Fruit fly (Drosophila melanogaster) whole organism, prepupa: ENCODE measurements around the gene Cdk8.

Source experiments
- Blimp-1 ChIP-seq: fragments of 200-800 bp; sonication (Bioruptor generic); optimal IDR thresholded peaks from 3 replicates; lab custom pipeline; 2017; ENCODE audit warnings: missing biosample characterization, missing genetic modification characterization, mild to moderate bottlenecking, moderate library complexity, missing genetic modification reagents
- CG10669 ChIP-seq: fragments of 200-800 bp; sonication (Bioruptor generic); optimal IDR thresholded peaks from 3 replicates; lab custom pipeline; 2018; ENCODE audit warnings: missing biosample characterization, mild to moderate bottlenecking, missing genetic modification characterization, moderate library complexity
- CG11902 ChIP-seq: fragments of 200-800 bp; sonication (Bioruptor generic); optimal IDR thresholded peaks from 3 replicates; lab custom pipeline; 2016; ENCODE audit warnings: missing biosample characterization, missing genetic modification characterization
- CG15336 ChIP-seq: fragments of 200-800 bp; sonication (Bioruptor generic); IDR thresholded peaks from 2 replicates; pipeline ENCODE4 v1.3.6; 2022; ENCODE audit warnings: missing biosample characterization, missing genetic modification characterization
- CG1621 ChIP-seq: fragments of 200-800 bp; sonication (Bioruptor generic); optimal IDR thresholded peaks from 3 replicates; lab custom pipeline; 2018; ENCODE audit warnings: missing biosample characterization, mild to moderate bottlenecking, missing genetic modification characterization
- CG16779 ChIP-seq: fragments of 200-800 bp; sonication (Bioruptor generic); optimal IDR thresholded peaks from 3 replicates; lab custom pipeline; 2017; ENCODE audit warnings: missing biosample characterization, mild to moderate bottlenecking, missing genetic modification characterization
- CG3032 ChIP-seq: fragments of 200-800 bp; optimal IDR thresholded peaks from 2 replicates; lab custom pipeline; 2019; ENCODE audit warnings: missing biosample characterization, mild to moderate bottlenecking, missing genetic modification characterization, moderate library complexity
- CG32006 ChIP-seq: fragments of 200-800 bp; sonication (Bioruptor generic); optimal IDR thresholded peaks from 3 replicates; lab custom pipeline; 2017; ENCODE audit warnings: missing biosample characterization, mild to moderate bottlenecking, missing genetic modification characterization
- CG34406 ChIP-seq: fragments of 200-800 bp; sonication (Bioruptor generic); optimal IDR thresholded peaks from 3 replicates; lab custom pipeline; 2016; ENCODE audit warnings: missing biosample characterization, missing genetic modification characterization
- CG6163 ChIP-seq: fragments of 200-800 bp; sonication (Bioruptor generic); IDR thresholded peaks from 3 replicates; pipeline ENCODE4 v1.3.6; 2022; ENCODE audit warnings: missing biosample characterization, missing genetic modification characterization
- CG6276 ChIP-seq: fragments of 200-800 bp; sonication (Bioruptor generic); optimal IDR thresholded peaks from 2 replicates; lab custom pipeline; 2017; ENCODE audit warnings: missing biosample characterization, mild to moderate bottlenecking, missing genetic modification characterization
- CG6792 ChIP-seq: fragments of 200-800 bp; sonication (Bioruptor generic); optimal IDR thresholded peaks from 3 replicates; lab custom pipeline; 2016; ENCODE audit warnings: missing biosample characterization, missing genetic modification characterization
- CG7368 ChIP-seq: fragments of 200-800 bp; sonication (Bioruptor generic); optimal IDR thresholded peaks from 3 replicates; lab custom pipeline; 2016; ENCODE audit warnings: missing biosample characterization, missing genetic modification characterization
- CG8119 ChIP-seq: fragments of 200-800 bp; sonication (Bioruptor generic); IDR thresholded peaks from 3 replicates; pipeline ENCODE4 v1.3.6; 2022; ENCODE audit warnings: missing biosample characterization, missing genetic modification characterization
- CG9139 ChIP-seq: fragments of 200-800 bp; sonication (Bioruptor generic); optimal IDR thresholded peaks from 3 replicates; lab custom pipeline; 2017; ENCODE audit warnings: missing biosample characterization, mild to moderate bottlenecking, missing genetic modification characterization
- Eip75B ChIP-seq: fragments of 200-800 bp; sonication (Bioruptor generic); optimal IDR thresholded peaks from 3 replicates; lab custom pipeline; 2016; ENCODE audit warnings: missing biosample characterization, missing genetic modification characterization
- Eip78C ChIP-seq: fragments of 200-800 bp; sonication (Bioruptor generic); peaks from one replicate; lab custom pipeline; 2016; ENCODE audit warnings: missing biosample characterization, missing genetic modification characterization
- Ets21C ChIP-seq: fragments of 200-800 bp; sonication (Bioruptor generic); optimal IDR thresholded peaks from 3 replicates; lab custom pipeline; 2016; ENCODE audit warnings: missing biosample characterization, missing genetic modification characterization
- Ets96B ChIP-seq: fragments of 200-800 bp; optimal IDR thresholded peaks from 2 replicates; lab custom pipeline; 2019; ENCODE audit warnings: missing biosample characterization, mild to moderate bottlenecking, missing genetic modification characterization, moderate library complexity
- Gug ChIP-seq: fragments of 200-800 bp; sonication (Bioruptor generic); IDR thresholded peaks from 2 replicates; pipeline ENCODE4 v1.3.6; 2022; ENCODE audit warnings: missing biosample characterization, missing genetic modification characterization
- Hr38 ChIP-seq: sonication (Bioruptor generic); optimal IDR thresholded peaks from 2 replicates; lab custom pipeline; 2016; ENCODE audit warnings: missing biosample characterization, missing genetic modification characterization
- Hr39 ChIP-seq: fragments of 200-800 bp; sonication (Bioruptor generic); optimal IDR thresholded peaks from 2 replicates; lab custom pipeline; 2016; ENCODE audit warnings: missing biosample characterization, missing genetic modification characterization
- Lpt ChIP-seq: fragments of 200-800 bp; sonication (Bioruptor generic); optimal IDR thresholded peaks from 3 replicates; lab custom pipeline; 2016; ENCODE audit warnings: missing biosample characterization, missing genetic modification characterization
- Met ChIP-seq: fragments of 200-800 bp; sonication (Bioruptor generic); optimal IDR thresholded peaks from 3 replicates; lab custom pipeline; 2016; ENCODE audit warnings: missing biosample characterization, missing genetic modification characterization
- OdsH ChIP-seq: fragments of 200-800 bp; sonication (Bioruptor generic); optimal IDR thresholded peaks from 3 replicates; lab custom pipeline; 2016; ENCODE audit warnings: missing biosample characterization, missing genetic modification characterization
- Smox ChIP-seq: fragments of 200-800 bp; sonication (Bioruptor generic); optimal IDR thresholded peaks from 3 replicates; lab custom pipeline; 2016; ENCODE audit warnings: missing biosample characterization, missing genetic modification characterization
- Sox14 ChIP-seq: fragments of 200-800 bp; sonication (Bioruptor generic); optimal IDR thresholded peaks from 3 replicates; lab custom pipeline; 2016; ENCODE audit warnings: missing biosample characterization, missing genetic modification characterization
- achi ChIP-seq: fragments of 200-800 bp; sonication (Bioruptor generic); optimal IDR thresholded peaks from 3 replicates; lab custom pipeline; 2016; ENCODE audit warnings: missing biosample characterization, missing genetic modification characterization
- acj6 ChIP-seq: fragments of 200-800 bp; sonication (Bioruptor generic); optimal IDR thresholded peaks from 3 replicates; lab custom pipeline; 2016; ENCODE audit warnings: missing biosample characterization, missing genetic modification characterization
- cyc ChIP-seq: fragments of 200-800 bp; sonication (Bioruptor generic); optimal IDR thresholded peaks from 3 replicates; lab custom pipeline; 2016; ENCODE audit warnings: missing biosample characterization, missing genetic modification characterization
- dsx ChIP-seq: fragments of 200-800 bp; optimal IDR thresholded peaks from 3 replicates; lab custom pipeline; 2019; ENCODE audit warnings: missing biosample characterization, mild to moderate bottlenecking, missing genetic modification characterization, moderate library complexity; ENCODE audit not compliant: poor library complexity, severe bottlenecking
- eg ChIP-seq: fragments of 200-800 bp; sonication (Bioruptor generic); IDR thresholded peaks from 3 replicates; pipeline ENCODE4 v1.3.6; 2022; ENCODE audit warnings: missing biosample characterization, missing genetic modification characterization
- esn ChIP-seq: fragments of 200-800 bp; sonication (Bioruptor generic); optimal IDR thresholded peaks from 2 replicates; lab custom pipeline; 2016; ENCODE audit warnings: missing biosample characterization, mild to moderate bottlenecking, missing genetic modification characterization, moderate library complexity
- fd85E ChIP-seq: fragments of 200-800 bp; sonication (Bioruptor generic); optimal IDR thresholded peaks from 3 replicates; lab custom pipeline; 2016; ENCODE audit warnings: missing biosample characterization, missing genetic modification characterization
- fkh ChIP-seq: fragments of 200-800 bp; sonication (Bioruptor generic); optimal IDR thresholded peaks from 3 replicates; lab custom pipeline; 2017; ENCODE audit warnings: missing biosample characterization, mild to moderate bottlenecking, missing genetic modification characterization, moderate library complexity
- lz ChIP-seq: fragments of 200-800 bp; sonication (Bioruptor generic); optimal IDR thresholded peaks from 3 replicates; lab custom pipeline; 2016; ENCODE audit warnings: missing biosample characterization, missing genetic modification characterization
- spab ChIP-seq: fragments of 200-800 bp; sonication (Bioruptor generic); optimal IDR thresholded peaks from 2 replicates; lab custom pipeline; 2017; ENCODE audit warnings: missing biosample characterization, mild to moderate bottlenecking, missing genetic modification characterization, missing genetic modification reagents
- ss ChIP-seq, 2 experiments: fragments of 200-800 bp; sonication (Bioruptor generic); optimal IDR thresholded peaks; 2 replicates in 1 of 2; 3 replicates in 1 of 2; lab custom pipeline; 2017 to 2018; ENCODE audit warnings: mild to moderate bottlenecking in 2 of 2, missing biosample characterization in 2 of 2, missing genetic modification characterization in 2 of 2, moderate library complexity in 1 of 2
- svp ChIP-seq: fragments of 200-800 bp; sonication (Bioruptor generic); peaks from one replicate; lab custom pipeline; 2016; ENCODE audit warnings: missing biosample characterization, missing genetic modification characterization
- topi ChIP-seq: fragments of 200-800 bp; sonication (Bioruptor generic); optimal IDR thresholded peaks from 3 replicates; lab custom pipeline; 2016; ENCODE audit warnings: missing biosample characterization, missing genetic modification characterization
- vri ChIP-seq: fragments of 200-800 bp; sonication (Bioruptor generic); optimal IDR thresholded peaks from 3 replicates; lab custom pipeline; 2016; ENCODE audit warnings: missing biosample characterization, mild to moderate bottlenecking, missing genetic modification characterization

Gene Cdk8

DNA sequence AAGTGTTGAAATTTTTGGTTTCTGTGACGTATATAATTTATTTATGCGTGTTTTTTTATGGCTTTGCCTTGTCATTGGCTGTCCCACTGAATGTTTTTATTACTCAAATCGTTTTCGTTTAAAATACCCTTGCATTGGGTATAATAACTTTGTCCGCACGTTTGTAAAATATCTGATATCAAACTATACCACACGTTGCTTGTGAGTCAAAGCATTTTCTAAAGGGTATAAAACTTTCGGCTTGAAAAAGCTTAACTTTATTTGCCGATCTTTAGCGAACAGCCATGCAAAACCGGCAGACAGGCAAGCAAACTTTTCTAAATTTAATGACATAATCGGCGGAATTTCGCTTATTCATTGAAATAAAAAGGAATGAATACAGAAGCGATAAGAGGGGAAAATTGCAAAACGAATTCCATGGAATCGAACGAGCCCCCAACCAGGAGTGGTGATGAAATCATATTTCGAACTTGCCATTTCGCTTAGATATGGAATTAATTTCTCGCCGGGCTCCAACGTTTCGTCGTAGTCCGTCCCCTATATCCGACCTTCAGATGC lies 9.0 kb upstream of the Cdk8 start (continued):
- TF ChIP-seq achi (GFP tag; lab: Kevin White, UChicago) (no peak), Hr39 (peak; percentile 66), Smox (GFP tag; lab: Kevin White, UChicago) (no peak), acj6 (GFP tag; lab: Kevin White, UChicago) (no peak), topi (GFP tag; lab: Kevin White, UChicago) (peak; percentile 41), Gug (GFP tag; lab: Robert Waterston, UW) (no peak), CG15336 (0 out of 2 replicates have a peak, but pooled peaks have one; percentile 12), spab (GFP tag; lab: Kevin White, UChicago) (no peak), CG9139 (GFP tag; lab: Kevin White, UChicago) (no peak), Blimp-1 (peak; percentile 12), lz (GFP tag; lab: Kevin White, UChicago) (peak; percentile 48), fd85E (GFP tag; lab: Kevin White, UChicago) (no peak), CG32006 (GFP tag; lab: Kevin White, UChicago) (no peak), Met (GFP tag; lab: Kevin White, UChicago) (no peak), Eip75B (no peak), OdsH (GFP tag; lab: Kevin White, UChicago) (peak; percentile 2), fkh (GFP tag; lab: Kevin White, UChicago) (no peak), vri (GFP tag; lab: Kevin White, UChicago) (peak; percentile 86), esn (GFP tag; lab: Kevin White, UChicago) (peak; percentile 58), Hr38 (GFP tag; lab: Kevin White, UChicago) (no peak), CG11902 (no peak), CG6792 (no peak), Lpt (GFP tag; lab: Kevin White, UChicago) (no peak), cyc (GFP tag; lab: Kevin White, UChicago) (peak; percentile 62)

DNA sequence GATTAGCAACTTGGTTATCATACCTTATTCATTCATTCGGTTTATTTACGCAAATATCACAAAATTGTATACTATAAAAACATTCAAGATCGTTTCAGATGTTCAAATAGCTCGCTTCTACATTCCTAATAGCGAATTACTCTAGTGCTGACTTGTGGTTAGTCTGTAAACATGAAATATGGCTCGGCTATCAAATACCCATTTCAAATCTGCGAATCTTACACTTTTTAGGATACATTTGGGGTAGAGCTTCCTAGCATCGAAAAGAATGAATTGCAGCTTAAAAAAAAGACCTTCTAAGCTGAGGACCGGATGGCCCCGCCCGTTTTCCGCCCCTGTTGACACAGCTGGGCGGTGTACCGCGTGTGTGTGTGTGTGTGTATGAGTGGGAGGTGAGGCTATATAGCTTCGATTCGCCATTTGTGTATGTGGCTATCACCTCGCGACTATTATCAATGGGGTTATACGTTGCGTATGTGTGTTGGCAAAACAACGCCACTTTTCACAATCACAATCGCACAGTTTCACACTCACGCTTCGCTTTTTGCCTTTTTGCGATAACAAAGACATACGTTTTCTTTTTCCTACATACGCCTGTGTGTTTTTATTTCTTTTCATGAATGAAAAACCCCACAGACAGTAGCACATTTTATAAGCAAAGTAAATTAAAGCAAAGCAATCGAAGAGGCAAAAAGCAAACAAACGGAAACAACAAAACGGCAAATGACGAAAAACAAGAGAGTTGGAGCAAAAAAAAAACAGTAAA lies 8.3 kb upstream of the Cdk8 start:
- TF ChIP-seq CG10669 (GFP tag; lab: Kevin White, UChicago) (no peak), CG6163 (GFP tag; lab: Robert Waterston, UW) (peak; percentile 59; the same call in 2 of the 3 replicates), ss (GFP tag; optimal IDR thresholded peaks at IDR 0.05; lab: Kevin White, UChicago) (peak in 1 of 2 experiments; percentile 13), Hr38 (GFP tag; lab: Kevin White, UChicago) (no peak), CG34406 (GFP tag; lab: Kevin White, UChicago) (no peak), dsx (peak; percentile 28), CG6276 (GFP tag; lab: Kevin White, UChicago) (peak; percentile 18), Sox14 (GFP tag; lab: Kevin White, UChicago) (peak; percentile 28), Eip78C (GFP tag; lab: Kevin White, UChicago) (peak; percentile 17), CG7368 (no peak), CG3032 (tag; lab: Kevin White, UChicago) (peak; percentile 22), eg (GFP tag; lab: Robert Waterston, UW) (0 out of 3 replicates have a peak, but pooled peaks have one; percentile 34), CG1621 (peak; percentile 12), Ets21C (no peak), fkh (GFP tag; lab: Kevin White, UChicago) (peak; percentile 68), topi (GFP tag; lab: Kevin White, UChicago) (no peak), CG8119 (peak; percentile 25; the same call in 1 of the 3 replicates), Ets96B (peak; percentile 41), CG16779 (tag; lab: Kevin White, UChicago) (peak; percentile 62), CG9139 (GFP tag; lab: Kevin White, UChicago) (no peak), svp (GFP tag; lab: Kevin White, UChicago) (peak; percentile 73)
